Worm (Caenorhabditis elegans): Measurements from ENCODE around the gene F57B9.3.

DNA sequence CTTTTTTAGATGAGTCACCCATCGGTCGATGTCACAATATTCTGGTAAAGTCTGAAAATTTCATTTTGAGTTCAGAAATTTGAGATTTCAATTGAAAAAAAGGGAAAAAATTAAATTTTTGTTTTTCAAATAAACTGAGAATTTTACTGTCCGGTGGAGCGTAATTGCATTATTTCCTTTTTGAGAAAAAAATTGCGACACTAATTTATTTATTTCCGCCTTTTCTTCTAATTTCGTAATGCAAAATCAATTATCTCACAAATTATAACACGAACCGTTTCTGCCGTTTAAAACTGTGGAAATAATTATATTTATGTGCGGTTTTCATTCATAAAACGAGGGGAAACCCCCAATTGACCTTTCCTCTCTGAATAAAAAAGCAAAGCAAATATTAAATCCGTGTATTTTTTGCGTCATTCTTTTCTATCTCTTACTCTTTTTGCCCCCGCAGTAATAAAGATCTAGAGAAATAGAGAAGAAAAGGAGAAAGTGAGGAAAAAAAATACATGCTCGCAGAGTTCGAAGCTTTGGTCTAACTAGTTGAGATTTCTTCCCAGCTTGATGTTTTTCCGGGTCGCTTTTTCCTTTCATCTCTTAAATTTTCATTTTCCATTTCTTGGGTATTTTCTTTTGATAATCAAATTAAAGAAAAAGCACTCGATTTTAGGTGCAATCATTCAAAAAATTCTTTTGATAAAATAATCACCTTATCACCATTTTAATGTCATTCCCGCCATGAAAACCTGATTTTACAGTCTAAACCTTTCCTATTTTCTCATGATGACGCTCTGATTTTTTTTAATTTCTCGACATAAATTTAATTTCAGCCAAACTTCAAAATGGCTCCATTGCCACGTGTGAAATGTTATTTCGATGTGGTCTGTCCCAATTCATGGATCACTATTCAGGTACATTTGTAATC lies 36.3 kb upstream of the F57B9.3 start, which contains the start of the genes brc-2 and T07E3.3:
- TF ChIP-seq mab-5 (tag; optimal IDR thresholded peaks at IDR 0.05) (no peak), nhr-12 (tag; optimal IDR thresholded peaks at IDR 0.05) (no peak), blmp-1 (tag; optimal IDR thresholded peaks at IDR 0.05) (no peak), ces-1 (GFP tag; optimal IDR thresholded peaks at IDR 0.05) (peak; percentile 86), lsy-2 (tag; optimal IDR thresholded peaks at IDR 0.05) (no peak), elt-3 (tag; optimal IDR thresholded peaks at IDR 0.05) (no peak), unc-120 (tag; optimal IDR thresholded peaks at IDR 0.05; ENCODE audit: poor library complexity, severe bottlenecking) (no peak), snpc-4 (tag; optimal IDR thresholded peaks at IDR 0.05) (no peak)
